Fruit fly (Drosophila melanogaster) whole organism, embryonic: ENCODE results near the gene CG14036.

Experiments
- Ada2b ChIP-seq: fragments of 200-800 bp; sonication (Bioruptor generic); IDR thresholded peaks from 2 replicates; pipeline ENCODE4 v1.3.6; 2022; ENCODE audit warnings: missing biosample characterization, missing genetic modification characterization
- Blimp-1 ChIP-seq: fragments of 200-800 bp; sonication (Bioruptor generic); optimal IDR thresholded peaks from 3 replicates; lab custom pipeline; 2018; ENCODE audit warnings: missing biosample characterization, missing genetic modification characterization, mild to moderate bottlenecking, moderate library complexity, missing genetic modification reagents
- CG1024 ChIP-seq: fragments of 200-800 bp; sonication (Bioruptor generic); IDR thresholded peaks from 2 replicates; pipeline ENCODE4 v1.3.6; 2022; ENCODE audit warnings: missing biosample characterization, missing genetic modification characterization
- CG10274 ChIP-seq: fragments of 200-800 bp; sonication (Bioruptor generic); optimal IDR thresholded peaks from 3 replicates; lab custom pipeline; 2017; ENCODE audit warnings: missing biosample characterization, mild to moderate bottlenecking, missing genetic modification characterization
- CG10462 ChIP-seq: fragments of 200-800 bp; sonication (Bioruptor generic); optimal IDR thresholded peaks from 2 replicates; lab custom pipeline; 2016; ENCODE audit warnings: missing biosample characterization, missing genetic modification characterization
- CG10959 ChIP-seq: fragments of 200-800 bp; sonication (Bioruptor generic); IDR thresholded peaks from 2 replicates; pipeline ENCODE4 v1.3.6; 2022; ENCODE audit warnings: missing biosample characterization, missing genetic modification characterization
- CG11695 ChIP-seq: fragments of 200-800 bp; sonication (Bioruptor generic); IDR thresholded peaks from 3 replicates; pipeline ENCODE4 v1.3.6; 2022; ENCODE audit warnings: missing biosample characterization, missing genetic modification characterization
- CG14441 ChIP-seq: fragments of 200-800 bp; sonication (Bioruptor generic); IDR thresholded peaks from 2 replicates; pipeline ENCODE4 v1.3.6; 2022; ENCODE audit warnings: missing biosample characterization, missing genetic modification characterization
- CG14710 ChIP-seq: fragments of 200-800 bp; sonication (Bioruptor generic); optimal IDR thresholded peaks from 3 replicates; lab custom pipeline; 2019; ENCODE audit warnings: missing biosample characterization, mild to moderate bottlenecking, missing genetic modification characterization, moderate library complexity
- CG1647 ChIP-seq: fragments of 200-800 bp; sonication (Bioruptor generic); optimal IDR thresholded peaks from 3 replicates; lab custom pipeline; 2016; ENCODE audit warnings: missing biosample characterization, missing genetic modification characterization
- CG17186 ChIP-seq: fragments of 200-800 bp; sonication (Bioruptor generic); optimal IDR thresholded peaks from 3 replicates; lab custom pipeline; 2017; ENCODE audit warnings: missing biosample characterization, missing genetic modification reagents, missing genetic modification characterization
- CG17361 ChIP-seq: fragments of 200-800 bp; sonication (Bioruptor generic); IDR thresholded peaks from 3 replicates; pipeline ENCODE4 v1.3.6; 2022; ENCODE audit warnings: missing biosample characterization, missing genetic modification characterization
- CG17385 ChIP-seq: fragments of 200-800 bp; sonication (Bioruptor generic); optimal IDR thresholded peaks from 3 replicates; lab custom pipeline; 2018; ENCODE audit warnings: missing biosample characterization, mild to moderate bottlenecking, missing genetic modification characterization
- CG18619 ChIP-seq: fragments of 200-800 bp; sonication (Bioruptor generic); optimal IDR thresholded peaks from 3 replicates; lab custom pipeline; 2017; ENCODE audit warnings: missing biosample characterization, mild to moderate bottlenecking, missing genetic modification characterization
- CG2120 ChIP-seq: fragments of 200-800 bp; sonication (Bioruptor generic); optimal IDR thresholded peaks from 3 replicates; lab custom pipeline; 2016; ENCODE audit warnings: missing biosample characterization, missing genetic modification characterization
- CG2678 ChIP-seq: fragments of 200-800 bp; sonication (Bioruptor generic); optimal IDR thresholded peaks from 3 replicates; lab custom pipeline; 2019; ENCODE audit warnings: missing biosample characterization, mild to moderate bottlenecking, missing genetic modification characterization, moderate library complexity
- CG2712 ChIP-seq: fragments of 200-800 bp; optimal IDR thresholded peaks from 3 replicates; lab custom pipeline; 2019; ENCODE audit warnings: missing biosample characterization, mild to moderate bottlenecking, missing genetic modification characterization, moderate library complexity
- CG34224 ChIP-seq: fragments of 200-800 bp; sonication (Bioruptor generic); IDR thresholded peaks from 3 replicates; pipeline ENCODE4 v1.3.6; 2022; ENCODE audit warnings: missing biosample characterization, missing genetic modification characterization; ENCODE audit not compliant: partially characterized antibody
- CG8089 ChIP-seq: fragments of 200-800 bp; sonication (Bioruptor generic); optimal IDR thresholded peaks from 3 replicates; lab custom pipeline; 2016; ENCODE audit warnings: missing biosample characterization, missing genetic modification characterization
- CG9932 ChIP-seq: fragments of 200-800 bp; sonication (Bioruptor generic); IDR thresholded peaks from 2 replicates; pipeline ENCODE4 v1.3.6; 2022; ENCODE audit warnings: missing biosample characterization, missing genetic modification characterization
- Chrac-16 ChIP-seq: fragments of 200-800 bp; sonication (Bioruptor generic); optimal IDR thresholded peaks from 3 replicates; lab custom pipeline; 2016; ENCODE audit warnings: missing biosample characterization, missing genetic modification characterization
- Drgx ChIP-seq: fragments of 200-800 bp; sonication (Bioruptor generic); IDR thresholded peaks from 2 replicates; pipeline ENCODE4 v1.3.6; 2022; ENCODE audit warnings: missing biosample characterization, missing genetic modification characterization
- ERR ChIP-seq: fragments of 200-800 bp; sonication (Bioruptor generic); optimal IDR thresholded peaks from 2 replicates; lab custom pipeline; 2016; ENCODE audit warnings: missing biosample characterization, missing genetic modification characterization
- H15 ChIP-seq: fragments of 200-800 bp; sonication (Bioruptor generic); IDR thresholded peaks from 3 replicates; pipeline ENCODE4 v1.3.6; 2022; ENCODE audit warnings: missing biosample characterization, missing genetic modification characterization
- HLHmδ ChIP-seq: fragments of 200-800 bp; sonication (Bioruptor generic); optimal IDR thresholded peaks from 2 replicates; lab custom pipeline; 2018; ENCODE audit warnings: missing biosample characterization, mild to moderate bottlenecking, missing genetic modification characterization, moderate library complexity
- HmgD ChIP-seq: fragments of 200-800 bp; sonication (Bioruptor generic); optimal IDR thresholded peaks from 3 replicates; lab custom pipeline; 2016; ENCODE audit warnings: missing biosample characterization, missing genetic modification characterization
- MESR4 ChIP-seq: fragments of 200-800 bp; sonication (Bioruptor generic); optimal IDR thresholded peaks from 2 replicates; lab custom pipeline; 2018; ENCODE audit warnings: missing biosample characterization, mild to moderate bottlenecking, missing genetic modification characterization, moderate library complexity
- Meics ChIP-seq: fragments of 200-800 bp; sonication (Bioruptor generic); optimal IDR thresholded peaks from 2 replicates; lab custom pipeline; 2017; ENCODE audit warnings: missing biosample characterization, mild to moderate bottlenecking, missing genetic modification characterization
- Nf-YC ChIP-seq: fragments of 200-800 bp; optimal IDR thresholded peaks from 3 replicates; lab custom pipeline; 2019; ENCODE audit warnings: missing biosample characterization, mild to moderate bottlenecking, missing genetic modification characterization, moderate library complexity
- NfI ChIP-seq: fragments of 200-800 bp; sonication (Bioruptor generic); optimal IDR thresholded peaks from 3 replicates; lab custom pipeline; 2018; ENCODE audit warnings: missing biosample characterization, mild to moderate bottlenecking, missing genetic modification characterization, moderate library complexity
- Pdp1 ChIP-seq, 2 experiments: fragments of 200-800 bp; sonication (Bioruptor generic); optimal IDR thresholded peaks; 3 replicates each; lab custom pipeline; 2016; ENCODE audit warnings: missing biosample characterization in 2 of 2, missing genetic modification characterization in 2 of 2, mild to moderate bottlenecking in 1 of 2, moderate library complexity in 1 of 2
- Rfx ChIP-seq: fragments of 200-800 bp; sonication (Bioruptor generic); IDR thresholded peaks from 2 replicates; pipeline ENCODE4 v1.3.6; 2022; ENCODE audit warnings: missing biosample characterization, missing genetic modification characterization
- Scr ChIP-seq: fragments of 200-800 bp; sonication (Bioruptor generic); IDR thresholded peaks from 2 replicates; pipeline ENCODE4 v1.3.6; 2022; ENCODE audit warnings: missing biosample characterization, missing genetic modification characterization; ENCODE audit not compliant: partially characterized antibody
- bowl ChIP-seq: fragments of 200-800 bp; sonication (Bioruptor generic); IDR thresholded peaks from 2 replicates; pipeline ENCODE4 v1.3.6; 2022; ENCODE audit warnings: missing biosample characterization, missing genetic modification characterization
- caup ChIP-seq: fragments of 200-800 bp; sonication (Bioruptor generic); optimal IDR thresholded peaks from 3 replicates; lab custom pipeline; 2017; ENCODE audit warnings: missing biosample characterization, mild to moderate bottlenecking, missing genetic modification characterization, moderate library complexity; ENCODE audit not compliant: severe bottlenecking
- chm ChIP-seq: fragments of 200-800 bp; sonication (Bioruptor generic); IDR thresholded peaks from 2 replicates; pipeline ENCODE4 v1.3.6; 2022; ENCODE audit warnings: missing biosample characterization, missing genetic modification characterization
- emc ChIP-seq: fragments of 200-800 bp; sonication (Bioruptor generic); optimal IDR thresholded peaks from 2 replicates; lab custom pipeline; 2016; ENCODE audit warnings: missing biosample characterization, missing genetic modification characterization
- ftz-f1 ChIP-seq: fragments of 200-800 bp; sonication (Bioruptor generic); optimal IDR thresholded peaks from 2 replicates; lab custom pipeline; 2016; ENCODE audit warnings: missing biosample characterization, missing genetic modification characterization
- grau ChIP-seq: fragments of 200-800 bp; optimal IDR thresholded peaks from 3 replicates; lab custom pipeline; 2019; ENCODE audit warnings: missing biosample characterization, mild to moderate bottlenecking, missing genetic modification characterization, moderate library complexity
- gro ChIP-seq: fragments of 200-800 bp; sonication (Bioruptor generic); optimal IDR thresholded peaks from 2 replicates; lab custom pipeline; 2016; ENCODE audit warnings: missing biosample characterization, missing genetic modification characterization
- jing ChIP-seq: fragments of 200-800 bp; sonication (Bioruptor generic); optimal IDR thresholded peaks from 2 replicates; lab custom pipeline; 2018; ENCODE audit warnings: missing biosample characterization, mild to moderate bottlenecking, missing genetic modification characterization
- lab ChIP-seq: fragments of 200-800 bp; sonication (Bioruptor generic); optimal IDR thresholded peaks from 3 replicates; lab custom pipeline; 2017; ENCODE audit warnings: missing biosample characterization, missing genetic modification characterization, mild to moderate bottlenecking, moderate library complexity, missing genetic modification reagents
- lilli ChIP-seq: fragments of 200-800 bp; sonication (Bioruptor generic); optimal IDR thresholded peaks from 3 replicates; lab custom pipeline; 2016; ENCODE audit warnings: missing biosample characterization, missing genetic modification characterization
- nau ChIP-seq: fragments of 200-800 bp; sonication (Bioruptor generic); optimal IDR thresholded peaks from 3 replicates; lab custom pipeline; 2017; ENCODE audit warnings: missing biosample characterization, mild to moderate bottlenecking, missing genetic modification characterization, missing genetic modification reagents
- odd ChIP-seq: fragments of 200-800 bp; sonication (Bioruptor generic); optimal IDR thresholded peaks from 2 replicates; lab custom pipeline; 2017; ENCODE audit warnings: missing biosample characterization, mild to moderate bottlenecking, missing genetic modification characterization
- p53 ChIP-seq: fragments of 200-800 bp; sonication (Bioruptor generic); optimal IDR thresholded peaks from 2 replicates; lab custom pipeline; 2016; ENCODE audit warnings: missing biosample characterization, missing genetic modification characterization
- pho ChIP-seq: fragments of 200-800 bp; sonication (Bioruptor generic); optimal IDR thresholded peaks from 2 replicates; lab custom pipeline; 2016; ENCODE audit warnings: missing biosample characterization, missing genetic modification characterization
- scrt ChIP-seq: fragments of 200-800 bp; sonication (Bioruptor generic); optimal IDR thresholded peaks from 2 replicates; lab custom pipeline; 2018; ENCODE audit warnings: missing biosample characterization, mild to moderate bottlenecking, missing genetic modification characterization, moderate library complexity
- shn ChIP-seq: fragments of 200-800 bp; sonication (Bioruptor generic); optimal IDR thresholded peaks from 3 replicates; lab custom pipeline; 2016; ENCODE audit warnings: missing biosample characterization, missing genetic modification characterization
- tx ChIP-seq: fragments of 200-800 bp; sonication (Bioruptor generic); optimal IDR thresholded peaks from 2 replicates; lab custom pipeline; 2016; ENCODE audit warnings: missing biosample characterization, missing genetic modification characterization
- unpg ChIP-seq: fragments of 200-800 bp; sonication (Bioruptor generic); optimal IDR thresholded peaks from 3 replicates; lab custom pipeline; 2018; ENCODE audit warnings: missing biosample characterization, mild to moderate bottlenecking, missing genetic modification characterization, moderate library complexity

Gene CG14036

dm6 chr2L:5009306-5010030, 45.3 kb downstream of the CG14036 start, which contains the start of gene Rtnl1 (continued):
- TF ChIP-seq Ada2b = no peak
- TF ChIP-seq shn = peak; percentile 29
- no peak for TF ChIP-seq scrt (GFP tag; lab: Kevin White, UChicago)
- no peak for TF ChIP-seq CG18619 (GFP tag; lab: Kevin White, UChicago)
- peak; percentile 59 for TF ChIP-seq CG17186 (GFP tag; lab: Kevin White, UChicago)
- TF ChIP-seq Scr (GFP tag; lab: Robert Waterston, UW) = peak; percentile 92
- peak; percentile 88 for TF ChIP-seq HmgD
- peak; percentile 32 for TF ChIP-seq lilli (GFP tag; lab: Kevin White, UChicago)
- TF ChIP-seq CG1024 (GFP tag; lab: Robert Waterston, UW) = no peak
- no peak for TF ChIP-seq Chrac-16 (GFP tag; lab: Kevin White, UChicago)
- TF ChIP-seq CG34224 (GFP tag; lab: Robert Waterston, UW) = peak; percentile 90
- TF ChIP-seq MESR4 = peak; percentile 77
- no peak for TF ChIP-seq H15 (GFP tag; lab: Robert Waterston, UW)
- TF ChIP-seq caup = peak; percentile 8
- TF ChIP-seq CG17385 (GFP tag; lab: Kevin White, UChicago) = no peak
- no peak for TF ChIP-seq unpg (GFP tag; lab: Kevin White, UChicago)
- no peak for TF ChIP-seq CG2678 (tag; lab: Kevin White, UChicago)
- TF ChIP-seq CG14710 (tag; lab: Kevin White, UChicago) = peak; percentile 68
- TF ChIP-seq Blimp-1 (GFP tag; lab: Kevin White, UChicago) = no peak
- TF ChIP-seq CG10274 (GFP tag; lab: Kevin White, UChicago) = no peak
- no peak for TF ChIP-seq jing
- TF ChIP-seq pho = peak; percentile 49
- peak; percentile 48; the same call in 1 of the 2 replicates for TF ChIP-seq chm
- TF ChIP-seq CG17361 = peak; percentile 50; the same call in 1 of the 3 replicates
- no peak for TF ChIP-seq emc (GFP tag; lab: Kevin White, UChicago)
- TF ChIP-seq NfI (GFP tag; lab: Kevin White, UChicago) = no peak
- TF ChIP-seq ERR (GFP tag; lab: Kevin White, UChicago) = peak; percentile 44
- peak; percentile 65 for TF ChIP-seq Nf-YC
- TF ChIP-seq CG2712 (tag; lab: Kevin White, UChicago) = peak; percentile 60
- no peak for TF ChIP-seq CG8089 (GFP tag; lab: Kevin White, UChicago)
- no peak for TF ChIP-seq HLHmδ (GFP tag; lab: Kevin White, UChicago)
- peak; percentile 96 for TF ChIP-seq ftz-f1
- no peak for TF ChIP-seq nau
- no peak for TF ChIP-seq odd

dm6 chr2L:5007256-5007655, 47.6 kb downstream of the CG14036 start:
- TF ChIP-seq CG14441 (GFP tag; lab: Robert Waterston, UW) (no peak), CG10462 (GFP tag; lab: Kevin White, UChicago) (no peak), gro (no peak), CG17385 (GFP tag; lab: Kevin White, UChicago) (no peak), Rfx (GFP tag; lab: Robert Waterston, UW) (peak; percentile 8; the same call in 1 of the 2 replicates), lab (GFP tag; lab: Kevin White, UChicago) (peak; percentile 21), p53 (no peak), Drgx (GFP tag; lab: Robert Waterston, UW) (0 out of 2 replicates have a peak, but pooled peaks have one; percentile 9), Meics (GFP tag; lab: Kevin White, UChicago) (peak; percentile 7), Pdp1 (GFP tag; optimal IDR thresholded peaks at IDR 0.05; lab: Kevin White, UChicago) (peak in 1 of 2 experiments; percentile 43), CG1647 (GFP tag; lab: Kevin White, UChicago) (no peak), grau (peak; percentile 65), CG10959 (GFP tag; lab: Robert Waterston, UW) (no peak), CG9932 (GFP tag; lab: Robert Waterston, UW) (peak; percentile 20; the same call in 1 of the 2 replicates), CG11695 (GFP tag; lab: Robert Waterston, UW) (0 out of 3 replicates have a peak, but pooled peaks have one; percentile 18), CG2678 (tag; lab: Kevin White, UChicago) (peak; percentile 29), CG2120 (GFP tag; lab: Kevin White, UChicago) (peak; percentile 24), tx (no peak), bowl (no peak)
